Worm (Caenorhabditis elegans) whole organism, early embryonic: ENCODE measurements around the gene F49E10.2.

Experiments used
- B0310.2 ChIP-seq: sonication (generic microtip); optimal IDR thresholded peaks from 2 replicates; lab custom pipeline; 2016; ENCODE audit warnings: mild to moderate bottlenecking, missing genetic modification characterization, missing compliant biosample characterization
- F13C5.2 ChIP-seq: sonication (generic microtip); optimal IDR thresholded peaks from 2 replicates; lab custom pipeline; 2017; ENCODE audit warnings: mild to moderate bottlenecking, missing genetic modification characterization, inconsistent platforms, missing compliant biosample characterization
- aly-1 ChIP-seq: sonication (generic microtip); optimal IDR thresholded peaks from 2 replicates; lab custom pipeline; 2016; ENCODE audit warnings: missing genetic modification characterization, missing compliant biosample characterization
- ama-1 ChIP-seq: fragments of 150-350 bp; optimal IDR thresholded peaks from 2 replicates; lab custom pipeline; 2014
- ceh-13 ChIP-seq: fragments of 200-800 bp; sonication (Bioruptor generic); optimal IDR thresholded peaks from 2 replicates; lab custom pipeline; 2018; ENCODE audit warnings: mild to moderate bottlenecking, missing genetic modification characterization, missing compliant biosample characterization
- ceh-36 ChIP-seq: sonication (generic microtip); optimal IDR thresholded peaks from 2 replicates; lab custom pipeline; 2016; ENCODE audit warnings: missing genetic modification characterization, inconsistent platforms, missing compliant biosample characterization
- ets-7 ChIP-seq: sonication (generic microtip); optimal IDR thresholded peaks from 2 replicates; lab custom pipeline; 2016; ENCODE audit warnings: missing genotype, missing genetic modification characterization, missing compliant biosample characterization
- flt-1 ChIP-seq: fragments of 200-800 bp; sonication (Bioruptor generic); IDR thresholded peaks from 2 replicates; pipeline ENCODE4 v1.3.6; 2022; ENCODE audit warnings: missing genetic modification characterization, missing compliant biosample characterization
- hmbx-1 ChIP-seq: sonication (generic microtip); optimal IDR thresholded peaks from 2 replicates; lab custom pipeline; 2016; ENCODE audit warnings: mild to moderate bottlenecking, missing genetic modification characterization, missing compliant biosample characterization
- hmg-4 ChIP-seq: fragments of 200-800 bp; sonication (Bioruptor generic); optimal IDR thresholded peaks from 2 replicates; lab custom pipeline; 2018; ENCODE audit warnings: mild to moderate bottlenecking, missing genetic modification characterization, missing compliant biosample characterization
- hnd-1 ChIP-seq: sonication (generic microtip); optimal IDR thresholded peaks from 2 replicates; lab custom pipeline; 2016; ENCODE audit warnings: missing genetic modification characterization, missing compliant biosample characterization
- pes-1 ChIP-seq: fragments of 200-800 bp; sonication (Bioruptor generic); IDR thresholded peaks from 2 replicates; pipeline ENCODE4 v1.3.6; 2022; ENCODE audit warnings: missing genetic modification reagents, missing genetic modification characterization, missing compliant biosample characterization
- scrt-1 ChIP-seq: fragments of 200-800 bp; sonication (Bioruptor generic); IDR thresholded peaks from 2 replicates; pipeline ENCODE4 v1.3.6; 2022; ENCODE audit warnings: missing genetic modification characterization, missing compliant biosample characterization
- sea-1 ChIP-seq: fragments of 200-800 bp; sonication (Bioruptor generic); conservative IDR thresholded peaks from 2 replicates; pipeline ENCODE4 v1.3.6; 2022; ENCODE audit warnings: missing genetic modification characterization, missing compliant biosample characterization
- tbx-11 ChIP-seq: fragments of 200-800 bp; sonication (Bioruptor generic); IDR thresholded peaks from 2 replicates; pipeline ENCODE4 v1.3.6; 2022; ENCODE audit warnings: missing genetic modification characterization, missing compliant biosample characterization
- tbx-37 ChIP-seq: fragments of 200-800 bp; sonication (Bioruptor generic); conservative IDR thresholded peaks from 2 replicates; pipeline ENCODE4 v1.3.6; 2022; ENCODE audit warnings: missing genetic modification reagents, missing genetic modification characterization, missing compliant biosample characterization
- tra-4 ChIP-seq: sonication (generic microtip); optimal IDR thresholded peaks from 2 replicates; lab custom pipeline; 2017; ENCODE audit warnings: missing genetic modification characterization, missing compliant biosample characterization

F49E10.2 gene

ce11 chrX:5885565-5885964 is 4.6 kb upstream of the F49E10.2 start, which contains the start of gene flp-7:
TSS of gene flp-7 (plus strand) at chrX:5885865.
- no peak for TF ChIP-seq tra-4 (tag; lab: Kevin White, UChicago)
- TF ChIP-seq ceh-13 (GFP tag; lab: Kevin White, UChicago) = no peak
- TF ChIP-seq ceh-36 (tag; lab: Kevin White, UChicago) = no peak
- no peak for TF ChIP-seq aly-1
- TF ChIP-seq B0310.2 = no peak

ce11 chrX:5896001-5896400 is 5.8 kb downstream of the F49E10.2 start:
- no peak for TF ChIP-seq ets-7 (tag; lab: Kevin White, UChicago)
- no peak for TF ChIP-seq tra-4 (tag; lab: Kevin White, UChicago)
- TF ChIP-seq tbx-37 (GFP tag; lab: Robert Waterston, UW) = no peak
- TF ChIP-seq hmg-4 (GFP tag; lab: Kevin White, UChicago) = no peak
- TF ChIP-seq ceh-13 (GFP tag; lab: Kevin White, UChicago) = no peak
- no peak for TF ChIP-seq tbx-11 (GFP tag; lab: Robert Waterston, UW)
- TF ChIP-seq F13C5.2 (tag; lab: Kevin White, UChicago) = no peak
- no peak for TF ChIP-seq flt-1 (GFP tag; lab: Robert Waterston, UW)

ce11 chrX:5897038-5897437 is 6.9 kb downstream of the F49E10.2 start, which contains the start of gene tbc-16:
TSS of gene tbc-16 (plus strand) at chrX:5897338.
- no peak for TF ChIP-seq tbx-37 (GFP tag; lab: Robert Waterston, UW)
- no peak for TF ChIP-seq tra-4 (tag; lab: Kevin White, UChicago)
- no peak for TF ChIP-seq scrt-1 (GFP tag; lab: Robert Waterston, UW)
- TF ChIP-seq ceh-13 (GFP tag; lab: Kevin White, UChicago) = no peak
- no peak for TF ChIP-seq F13C5.2 (tag; lab: Kevin White, UChicago)

ce11 chrX:5901499-5901898 is 11.3 kb downstream of the F49E10.2 start:
- no peak for TF ChIP-seq hmbx-1 (tag; lab: Kevin White, UChicago)
- no peak for TF ChIP-seq ama-1
- TF ChIP-seq ceh-13 (GFP tag; lab: Kevin White, UChicago) = no peak
- TF ChIP-seq hmg-4 (GFP tag; lab: Kevin White, UChicago) = no peak
- no peak for TF ChIP-seq F13C5.2 (tag; lab: Kevin White, UChicago)
- no peak for TF ChIP-seq scrt-1 (GFP tag; lab: Robert Waterston, UW)
- TF ChIP-seq tra-4 (tag; lab: Kevin White, UChicago) = no peak
- no peak for TF ChIP-seq aly-1
- no peak for TF ChIP-seq tbx-11 (GFP tag; lab: Robert Waterston, UW)
- no peak for TF ChIP-seq ceh-36 (tag; lab: Kevin White, UChicago)

ce11 chrX:5903896-5904295 is 13.7 kb downstream of the F49E10.2 start:
- TF ChIP-seq B0310.2 = no peak
- no peak for TF ChIP-seq tbx-37 (GFP tag; lab: Robert Waterston, UW)
- no peak for TF ChIP-seq hnd-1 (tag; lab: Kevin White, UChicago)
- no peak for TF ChIP-seq tra-4 (tag; lab: Kevin White, UChicago)
- no peak for TF ChIP-seq tbx-11 (GFP tag; lab: Robert Waterston, UW)
- TF ChIP-seq ceh-36 (tag; lab: Kevin White, UChicago) = no peak

ce11 chrX:5904603-5905081 is 14.5 kb downstream of the F49E10.2 start, which contains the start of gene nlp-49:
TSS of gene nlp-49 (plus strand) at chrX:5904653.
- no peak for TF ChIP-seq ama-1
- TF ChIP-seq F13C5.2 (tag; lab: Kevin White, UChicago) = no peak
- no peak for TF ChIP-seq ceh-13 (GFP tag; lab: Kevin White, UChicago)
- no peak for TF ChIP-seq pes-1 (GFP tag; lab: Robert Waterston, UW)
- TF ChIP-seq tra-4 (tag; lab: Kevin White, UChicago) = no peak
- TF ChIP-seq ceh-36 (tag; lab: Kevin White, UChicago) = no peak
- TF ChIP-seq tbx-11 (GFP tag; lab: Robert Waterston, UW) = no peak
- TF ChIP-seq hnd-1 (tag; lab: Kevin White, UChicago) = no peak
- TF ChIP-seq hmbx-1 (tag; lab: Kevin White, UChicago) = no peak
- no peak for TF ChIP-seq tbx-37 (GFP tag; lab: Robert Waterston, UW)
- no peak for TF ChIP-seq B0310.2
- no peak for TF ChIP-seq sea-1

ce11 chrX:5905764-5906163 is 15.6 kb downstream of the F49E10.2 start:
- TF ChIP-seq ama-1 (no peak), hnd-1 (tag; lab: Kevin White, UChicago) (no peak), ceh-13 (GFP tag; lab: Kevin White, UChicago) (no peak), hmg-4 (GFP tag; lab: Kevin White, UChicago) (no peak), tbx-37 (GFP tag; lab: Robert Waterston, UW) (no peak; the same call in 1 of the 2 replicates), scrt-1 (GFP tag; lab: Robert Waterston, UW) (no peak), ceh-36 (tag; lab: Kevin White, UChicago) (no peak), flt-1 (GFP tag; lab: Robert Waterston, UW) (no peak), tbx-11 (GFP tag; lab: Robert Waterston, UW) (no peak), pes-1 (GFP tag; lab: Robert Waterston, UW) (no peak), B0310.2 (no peak), aly-1 (no peak), ets-7 (tag; lab: Kevin White, UChicago) (no peak), hmbx-1 (tag; lab: Kevin White, UChicago) (no peak), F13C5.2 (tag; lab: Kevin White, UChicago) (no peak), tra-4 (tag; lab: Kevin White, UChicago) (no peak), sea-1 (no peak)

- TF ChIP-seq F13C5.2 (tag; lab: Kevin White, UChicago) (no peak), hmbx-1 (tag; lab: Kevin White, UChicago) (no peak), pes-1 (GFP tag; lab: Robert Waterston, UW) (no peak), ama-1 (no peak), B0310.2 (no peak), ceh-36 (tag; lab: Kevin White, UChicago) (no peak), hnd-1 (tag; lab: Kevin White, UChicago) (no peak), tbx-37 (GFP tag; lab: Robert Waterston, UW) (no peak), tbx-11 (GFP tag; lab: Robert Waterston, UW) (no peak), flt-1 (GFP tag; lab: Robert Waterston, UW) (no peak), ets-7 (tag; lab: Kevin White, UChicago) (no peak)
Measured at ce11 chrX:5917284-5917683, 27.1 kb downstream of the F49E10.2 start, which contains the start of gene Y23B4A.1. TSS of gene Y23B4A.1 (minus strand) at chrX:5917384.
